Worm (Caenorhabditis elegans) whole organism, early embryonic: Measurements from ENCODE around the gene fbxb-44.

Experiments used
- B0310.2 ChIP-seq: sonication (generic microtip); optimal IDR thresholded peaks from 2 replicates; lab custom pipeline; 2016; ENCODE audit warnings: mild to moderate bottlenecking, missing genetic modification characterization, missing compliant biosample characterization
- F13C5.2 ChIP-seq: sonication (generic microtip); optimal IDR thresholded peaks from 2 replicates; lab custom pipeline; 2017; ENCODE audit warnings: mild to moderate bottlenecking, missing genetic modification characterization, inconsistent platforms, missing compliant biosample characterization
- aly-1 ChIP-seq: sonication (generic microtip); optimal IDR thresholded peaks from 2 replicates; lab custom pipeline; 2016; ENCODE audit warnings: missing genetic modification characterization, missing compliant biosample characterization
- ama-1 ChIP-seq: fragments of 150-350 bp; optimal IDR thresholded peaks from 2 replicates; lab custom pipeline; 2014
- ceh-13 ChIP-seq: fragments of 200-800 bp; sonication (Bioruptor generic); optimal IDR thresholded peaks from 2 replicates; lab custom pipeline; 2018; ENCODE audit warnings: mild to moderate bottlenecking, missing genetic modification characterization, missing compliant biosample characterization
- ceh-36 ChIP-seq: sonication (generic microtip); optimal IDR thresholded peaks from 2 replicates; lab custom pipeline; 2016; ENCODE audit warnings: missing genetic modification characterization, inconsistent platforms, missing compliant biosample characterization
- ets-7 ChIP-seq: sonication (generic microtip); optimal IDR thresholded peaks from 2 replicates; lab custom pipeline; 2016; ENCODE audit warnings: missing genotype, missing genetic modification characterization, missing compliant biosample characterization
- flt-1 ChIP-seq: fragments of 200-800 bp; sonication (Bioruptor generic); IDR thresholded peaks from 2 replicates; pipeline ENCODE4 v1.3.6; 2022; ENCODE audit warnings: missing genetic modification characterization, missing compliant biosample characterization
- hmbx-1 ChIP-seq: sonication (generic microtip); optimal IDR thresholded peaks from 2 replicates; lab custom pipeline; 2016; ENCODE audit warnings: mild to moderate bottlenecking, missing genetic modification characterization, missing compliant biosample characterization
- hmg-4 ChIP-seq: fragments of 200-800 bp; sonication (Bioruptor generic); optimal IDR thresholded peaks from 2 replicates; lab custom pipeline; 2018; ENCODE audit warnings: mild to moderate bottlenecking, missing genetic modification characterization, missing compliant biosample characterization
- hnd-1 ChIP-seq: sonication (generic microtip); optimal IDR thresholded peaks from 2 replicates; lab custom pipeline; 2016; ENCODE audit warnings: missing genetic modification characterization, missing compliant biosample characterization
- pes-1 ChIP-seq: fragments of 200-800 bp; sonication (Bioruptor generic); IDR thresholded peaks from 2 replicates; pipeline ENCODE4 v1.3.6; 2022; ENCODE audit warnings: missing genetic modification reagents, missing genetic modification characterization, missing compliant biosample characterization
- scrt-1 ChIP-seq: fragments of 200-800 bp; sonication (Bioruptor generic); IDR thresholded peaks from 2 replicates; pipeline ENCODE4 v1.3.6; 2022; ENCODE audit warnings: missing genetic modification characterization, missing compliant biosample characterization
- sea-1 ChIP-seq: fragments of 200-800 bp; sonication (Bioruptor generic); conservative IDR thresholded peaks from 2 replicates; pipeline ENCODE4 v1.3.6; 2022; ENCODE audit warnings: missing genetic modification characterization, missing compliant biosample characterization
- tbx-11 ChIP-seq: fragments of 200-800 bp; sonication (Bioruptor generic); IDR thresholded peaks from 2 replicates; pipeline ENCODE4 v1.3.6; 2022; ENCODE audit warnings: missing genetic modification characterization, missing compliant biosample characterization
- tbx-37 ChIP-seq: fragments of 200-800 bp; sonication (Bioruptor generic); conservative IDR thresholded peaks from 2 replicates; pipeline ENCODE4 v1.3.6; 2022; ENCODE audit warnings: missing genetic modification reagents, missing genetic modification characterization, missing compliant biosample characterization
- tra-4 ChIP-seq: sonication (generic microtip); optimal IDR thresholded peaks from 2 replicates; lab custom pipeline; 2017; ENCODE audit warnings: missing genetic modification characterization, missing compliant biosample characterization

The fbxb-44 gene

ce11 chrII:1518914-1519313 lies 19.8 kb upstream of the fbxb-44 start, which contains the start of gene Y51H7BR.8:
Gene Y51H7BR.8 (plus strand): TSS chrII:1519214.
- TF ChIP-seq ceh-13 (GFP tag; lab: Kevin White, UChicago) (no peak), B0310.2 (tag; lab: Kevin White, UChicago) (no peak), F13C5.2 (no peak), ceh-36 (no peak), hmbx-1 (tag; lab: Kevin White, UChicago) (no peak), sea-1 (GFP tag; lab: Robert Waterston, UW) (no peak), tra-4 (tag; lab: Kevin White, UChicago) (no peak), scrt-1 (GFP tag; lab: Robert Waterston, UW) (no peak), aly-1 (no peak), hmg-4 (no peak), hnd-1 (no peak), pes-1 (GFP tag; lab: Robert Waterston, UW) (no peak), ets-7 (tag; lab: Kevin White, UChicago) (no peak), tbx-37 (GFP tag; lab: Robert Waterston, UW) (no peak), flt-1 (GFP tag; lab: Robert Waterston, UW) (no peak), tbx-11 (GFP tag; lab: Robert Waterston, UW) (no peak), ama-1 (lab: Kevin White, UChicago) (no peak)

ce11 chrII:1519867-1520266 lies 18.8 kb upstream of the fbxb-44 start:
- TF ChIP-seq tra-4 (tag; lab: Kevin White, UChicago) (no peak), scrt-1 (GFP tag; lab: Robert Waterston, UW) (0 out of 2 replicates have a peak, but pooled peaks have one; percentile 24), pes-1 (GFP tag; lab: Robert Waterston, UW) (0 out of 2 replicates have a peak, but pooled peaks have one; percentile 47), flt-1 (GFP tag; lab: Robert Waterston, UW) (0 out of 2 replicates have a peak, but pooled peaks have one; percentile 21)

- TF ChIP-seq ceh-36 (no peak), aly-1 (no peak), tra-4 (tag; lab: Kevin White, UChicago) (no peak), scrt-1 (GFP tag; lab: Robert Waterston, UW) (no peak), hmbx-1 (tag; lab: Kevin White, UChicago) (no peak), sea-1 (GFP tag; lab: Robert Waterston, UW) (no peak), B0310.2 (tag; lab: Kevin White, UChicago) (no peak), pes-1 (GFP tag; lab: Robert Waterston, UW) (no peak), ama-1 (lab: Kevin White, UChicago) (no peak), ceh-13 (GFP tag; lab: Kevin White, UChicago) (no peak), hmg-4 (no peak), ets-7 (tag; lab: Kevin White, UChicago) (no peak), hnd-1 (no peak)
Observed at ce11 chrII:1521956-1522355, 16.7 kb upstream of the fbxb-44 start.

ce11 chrII:1525498-1525897 lies 13.2 kb upstream of the fbxb-44 start, which contains the start of gene Y51H7BR.7:
Gene Y51H7BR.7 (minus strand): TSS chrII:1525598.
- TF ChIP-seq F13C5.2 (no peak), ceh-13 (GFP tag; lab: Kevin White, UChicago) (no peak), B0310.2 (tag; lab: Kevin White, UChicago) (no peak), tbx-11 (GFP tag; lab: Robert Waterston, UW) (no peak), flt-1 (GFP tag; lab: Robert Waterston, UW) (no peak), pes-1 (GFP tag; lab: Robert Waterston, UW) (no peak), hmg-4 (no peak), tbx-37 (GFP tag; lab: Robert Waterston, UW) (no peak), hmbx-1 (tag; lab: Kevin White, UChicago) (no peak), tra-4 (tag; lab: Kevin White, UChicago) (no peak), aly-1 (no peak), sea-1 (GFP tag; lab: Robert Waterston, UW) (no peak), ama-1 (lab: Kevin White, UChicago) (no peak), ets-7 (tag; lab: Kevin White, UChicago) (no peak), scrt-1 (GFP tag; lab: Robert Waterston, UW) (no peak)

- TF ChIP-seq B0310.2 (tag; lab: Kevin White, UChicago) (no peak), ceh-13 (GFP tag; lab: Kevin White, UChicago) (no peak), tra-4 (tag; lab: Kevin White, UChicago) (no peak), F13C5.2 (no peak), hmbx-1 (tag; lab: Kevin White, UChicago) (no peak)
Observed at ce11 chrII:1529057-1529456, 9.6 kb upstream of the fbxb-44 start, which contains the start of gene Y51H7BR.4. Gene Y51H7BR.4 (plus strand): TSS chrII:1529357.

- TF ChIP-seq ceh-13 (GFP tag; lab: Kevin White, UChicago) (no peak), tra-4 (tag; lab: Kevin White, UChicago) (no peak), flt-1 (GFP tag; lab: Robert Waterston, UW) (no peak), aly-1 (no peak), F13C5.2 (no peak), ets-7 (tag; lab: Kevin White, UChicago) (no peak), B0310.2 (tag; lab: Kevin White, UChicago) (no peak), ceh-36 (no peak), tbx-11 (GFP tag; lab: Robert Waterston, UW) (no peak), pes-1 (GFP tag; lab: Robert Waterston, UW) (no peak), hnd-1 (no peak), tbx-37 (GFP tag; lab: Robert Waterston, UW) (no peak), scrt-1 (GFP tag; lab: Robert Waterston, UW) (no peak), ama-1 (lab: Kevin White, UChicago) (no peak)
Observed at ce11 chrII:1535931-1536330, 2.8 kb upstream of the fbxb-44 start, which contains the start of gene fbxb-43. Gene fbxb-43 (plus strand): TSS chrII:1536231.

ce11 chrII:1537321-1537720 lies 1.4 kb upstream of the fbxb-44 start, which contains the start of gene fbxb-42:
Gene fbxb-42 (plus strand): TSS chrII:1537621.
- TF ChIP-seq pes-1 (GFP tag; lab: Robert Waterston, UW) (no peak), aly-1 (no peak), ets-7 (tag; lab: Kevin White, UChicago) (no peak), hmg-4 (no peak), ceh-13 (GFP tag; lab: Kevin White, UChicago) (no peak), tbx-11 (GFP tag; lab: Robert Waterston, UW) (no peak), F13C5.2 (no peak), ama-1 (lab: Kevin White, UChicago) (no peak), ceh-36 (no peak), tra-4 (tag; lab: Kevin White, UChicago) (no peak), sea-1 (GFP tag; lab: Robert Waterston, UW) (no peak), B0310.2 (tag; lab: Kevin White, UChicago) (no peak)
